Fruit fly (Drosophila melanogaster) whole organism, pupa: ENCODE data around the gene CG1463.

Source experiments
- CG10348 ChIP-seq: fragments of 200-800 bp; sonication (Bioruptor generic); IDR thresholded peaks from 2 replicates; pipeline ENCODE4 v1.3.6; 2022; ENCODE audit warnings: missing biosample characterization, missing genetic modification characterization
- CG12605 ChIP-seq: fragments of 200-800 bp; sonication (Bioruptor generic); IDR thresholded peaks from 2 replicates; pipeline ENCODE4 v1.3.6; 2022; ENCODE audit warnings: missing biosample characterization, missing genetic modification characterization
- CG13204 ChIP-seq: fragments of 200-800 bp; sonication (Bioruptor generic); optimal IDR thresholded peaks from 2 replicates; lab custom pipeline; 2018; ENCODE audit warnings: missing biosample characterization, mild to moderate bottlenecking, missing genetic modification characterization, moderate library complexity
- CG14655 ChIP-seq: fragments of 200-800 bp; sonication (Bioruptor generic); optimal IDR thresholded peaks from 3 replicates; lab custom pipeline; 2017; ENCODE audit warnings: mild to moderate bottlenecking, missing biosample characterization, missing genetic modification reagents, missing genetic modification characterization
- CG15710 ChIP-seq: fragments of 200-800 bp; sonication (Bioruptor generic); optimal IDR thresholded peaks from 2 replicates; lab custom pipeline; 2018; ENCODE audit warnings: missing biosample characterization, mild to moderate bottlenecking, missing genetic modification characterization, moderate library complexity
- CG17806 ChIP-seq: fragments of 200-800 bp; sonication (Bioruptor generic); optimal IDR thresholded peaks from 2 replicates; lab custom pipeline; 2018; ENCODE audit warnings: missing biosample characterization, mild to moderate bottlenecking, missing genetic modification characterization, moderate library complexity
- CG32121 ChIP-seq: fragments of 200-800 bp; sonication (Bioruptor generic); IDR thresholded peaks from 2 replicates; pipeline ENCODE4 v1.3.6; 2022; ENCODE audit warnings: missing biosample characterization, missing genetic modification characterization
- CG34367 ChIP-seq: fragments of 200-800 bp; sonication (Bioruptor generic); optimal IDR thresholded peaks from 2 replicates; lab custom pipeline; 2018; ENCODE audit warnings: missing biosample characterization, mild to moderate bottlenecking, missing genetic modification characterization
- CG4496 ChIP-seq: fragments of 200-800 bp; sonication (Bioruptor generic); IDR thresholded peaks from 3 replicates; pipeline ENCODE4 v1.3.6; 2022; ENCODE audit warnings: missing biosample characterization, missing genetic modification characterization
- CG8159 ChIP-seq: fragments of 200-800 bp; sonication (Bioruptor generic); optimal IDR thresholded peaks from 3 replicates; lab custom pipeline; 2018; ENCODE audit warnings: missing biosample characterization, mild to moderate bottlenecking, missing genetic modification characterization, moderate library complexity
- CG8301 ChIP-seq: fragments of 200-800 bp; sonication (Bioruptor generic); optimal IDR thresholded peaks from 2 replicates; lab custom pipeline; 2018; ENCODE audit warnings: missing biosample characterization, mild to moderate bottlenecking, missing genetic modification characterization
- CG9948 ChIP-seq: fragments of 200-800 bp; sonication (Bioruptor generic); optimal IDR thresholded peaks from 2 replicates; lab custom pipeline; 2018; ENCODE audit warnings: missing biosample characterization, mild to moderate bottlenecking, missing genetic modification characterization, moderate library complexity
- D1 ChIP-seq: fragments of 200-800 bp; sonication (Bioruptor generic); optimal IDR thresholded peaks from 2 replicates; lab custom pipeline; 2018; ENCODE audit warnings: missing biosample characterization, mild to moderate bottlenecking, missing genetic modification characterization, moderate library complexity
- EcR ChIP-seq: fragments of 200-800 bp; sonication (Bioruptor generic); optimal IDR thresholded peaks from 3 replicates; lab custom pipeline; 2019; ENCODE audit warnings: missing biosample characterization, missing genetic modification characterization, mild to moderate bottlenecking, moderate library complexity, missing genetic modification reagents
- Ets98B ChIP-seq: fragments of 200-800 bp; sonication (Bioruptor generic); IDR thresholded peaks from 2 replicates; pipeline ENCODE4 v1.3.6; 2022; ENCODE audit warnings: missing biosample characterization, missing genetic modification characterization
- Pif1A ChIP-seq: fragments of 200-800 bp; sonication (Bioruptor generic); optimal IDR thresholded peaks from 3 replicates; lab custom pipeline; 2016; ENCODE audit warnings: missing biosample characterization, missing genetic modification characterization
- Pif1B ChIP-seq: fragments of 200-800 bp; sonication (Bioruptor generic); optimal IDR thresholded peaks from 3 replicates; lab custom pipeline; 2016; ENCODE audit warnings: missing biosample characterization, missing genetic modification characterization
- Snoo ChIP-seq: fragments of 200-800 bp; sonication (Bioruptor generic); optimal IDR thresholded peaks from 3 replicates; lab custom pipeline; 2017; ENCODE audit warnings: missing biosample characterization, mild to moderate bottlenecking, missing genetic modification characterization, inconsistent platforms
- fd96Ca ChIP-seq: fragments of 200-800 bp; sonication (Bioruptor generic); IDR thresholded peaks from 3 replicates; pipeline ENCODE4 v1.3.6; 2022; ENCODE audit warnings: missing biosample characterization, missing genetic modification characterization
- gl ChIP-seq: fragments of 200-800 bp; sonication (Bioruptor generic); optimal IDR thresholded peaks from 2 replicates; lab custom pipeline; 2018; ENCODE audit warnings: missing biosample characterization, mild to moderate bottlenecking, missing genetic modification characterization
- rn ChIP-seq: fragments of 200-800 bp; sonication (Bioruptor generic); IDR thresholded peaks from 2 replicates; pipeline ENCODE4 v1.3.6; 2022; ENCODE audit warnings: missing biosample characterization, missing genetic modification characterization

CG1463 gene

dm6 chrX:12583870-12584390, 27.5 kb downstream of the CG1463 start:
- no peak for TF ChIP-seq Pif1B (GFP tag; lab: Kevin White, UChicago)

- TF ChIP-seq CG15710 (peak; percentile 6), CG12605 (GFP tag; lab: Robert Waterston, UW) (peak; percentile 68), CG32121 (GFP tag; lab: Robert Waterston, UW) (peak; percentile 55), CG17806 (tag; lab: Kevin White, UChicago) (no peak), D1 (tag; lab: Kevin White, UChicago) (no peak), Snoo (tag; lab: Kevin White, UChicago) (no peak), EcR (GFP tag; lab: Kevin White, UChicago) (peak; percentile 50), CG8301 (no peak), CG8159 (peak; percentile 39), CG4496 (GFP tag; lab: Robert Waterston, UW) (peak; percentile 64), rn (GFP tag; lab: Robert Waterston, UW) (no peak), Ets98B (GFP tag; lab: Robert Waterston, UW) (peak; percentile 55; the same call in 1 of the 2 replicates), CG10348 (GFP tag; lab: Robert Waterston, UW) (no peak), gl (tag; lab: Kevin White, UChicago) (no peak), CG14655 (GFP tag; lab: Kevin White, UChicago) (peak; percentile 16), Pif1A (GFP tag; lab: Kevin White, UChicago) (no peak), CG34367 (tag; lab: Kevin White, UChicago) (no peak), Pif1B (GFP tag; lab: Kevin White, UChicago) (no peak), fd96Ca (GFP tag; lab: Robert Waterston, UW) (peak; percentile 76), CG9948 (tag; lab: Kevin White, UChicago) (no peak), CG13204 (peak; percentile 89)
Measured at dm6 chrX:12582984-12583869, 28.2 kb downstream of the CG1463 start, which contains the start of gene Pits. Pits (minus strand) TSS chrX:12583193.

- TF ChIP-seq gl (tag; lab: Kevin White, UChicago): no peak
- TF ChIP-seq Pif1A (GFP tag; lab: Kevin White, UChicago): no peak
- TF ChIP-seq EcR (GFP tag; lab: Kevin White, UChicago): no peak
- no peak for TF ChIP-seq CG9948 (tag; lab: Kevin White, UChicago)
- no peak for TF ChIP-seq CG34367 (tag; lab: Kevin White, UChicago)
- no peak for TF ChIP-seq CG8301
- no peak for TF ChIP-seq CG15710
- TF ChIP-seq CG4496 (GFP tag; lab: Robert Waterston, UW): no peak
- TF ChIP-seq fd96Ca (GFP tag; lab: Robert Waterston, UW): no peak
- TF ChIP-seq CG10348 (GFP tag; lab: Robert Waterston, UW): no peak
- TF ChIP-seq, all 21 proteins: peak for 0
Measured at dm6 chrX:12582661-12582983, 28.8 kb downstream of the CG1463 start.

- TF ChIP-seq CG34367 (tag; lab: Kevin White, UChicago) (no peak), CG15710 (no peak)
- TF ChIP-seq, all 21 proteins: peak for 0
Measured at dm6 chrX:12581894-12582293, 29.6 kb downstream of the CG1463 start.

- TF ChIP-seq CG8301 (no peak), CG13204 (no peak), CG32121 (GFP tag; lab: Robert Waterston, UW) (no peak), gl (tag; lab: Kevin White, UChicago) (no peak), Snoo (tag; lab: Kevin White, UChicago) (no peak), fd96Ca (GFP tag; lab: Robert Waterston, UW) (no peak), CG12605 (GFP tag; lab: Robert Waterston, UW) (no peak), rn (GFP tag; lab: Robert Waterston, UW) (no peak), CG14655 (GFP tag; lab: Kevin White, UChicago) (no peak), CG15710 (no peak)
Measured at dm6 chrX:12581305-12581676, 30.2 kb downstream of the CG1463 start.

- TF ChIP-seq CG15710 (peak; percentile 18), CG34367 (tag; lab: Kevin White, UChicago) (no peak), CG4496 (GFP tag; lab: Robert Waterston, UW) (peak; percentile 40; the same call in 1 of the 3 replicates), D1 (tag; lab: Kevin White, UChicago) (no peak), CG13204 (no peak), CG12605 (GFP tag; lab: Robert Waterston, UW) (peak; percentile 28; the same call in 1 of the 2 replicates), CG9948 (tag; lab: Kevin White, UChicago) (peak; percentile 21), CG32121 (GFP tag; lab: Robert Waterston, UW) (no peak), EcR (GFP tag; lab: Kevin White, UChicago) (no peak), Ets98B (GFP tag; lab: Robert Waterston, UW) (no peak), Pif1B (GFP tag; lab: Kevin White, UChicago) (no peak), CG8301 (no peak), CG8159 (peak; percentile 50), CG17806 (tag; lab: Kevin White, UChicago) (no peak), gl (tag; lab: Kevin White, UChicago) (no peak), fd96Ca (GFP tag; lab: Robert Waterston, UW) (no peak), Snoo (tag; lab: Kevin White, UChicago) (no peak), CG14655 (GFP tag; lab: Kevin White, UChicago) (no peak), CG10348 (GFP tag; lab: Robert Waterston, UW) (no peak), rn (GFP tag; lab: Robert Waterston, UW) (no peak), Pif1A (GFP tag; lab: Kevin White, UChicago) (no peak)
Measured at dm6 chrX:12580498-12581304, 30.8 kb downstream of the CG1463 start.
